Worm (Caenorhabditis elegans) whole organism, mixed stage, embryonic: Measurements from ENCODE around the gene F37C12.14.

ENCODE experiments used
- M03D4.4 ChIP-seq: sonication (generic microtip); optimal IDR thresholded peaks from 2 replicates; lab custom pipeline; 2017; ENCODE audit warnings: mild to moderate bottlenecking, missing genetic modification characterization, missing compliant biosample characterization
- bed-3 ChIP-seq: fragments of 200-800 bp; sonication (Bioruptor generic); optimal IDR thresholded peaks from 3 replicates; lab custom pipeline; 2018; ENCODE audit warnings: mild to moderate bottlenecking, missing genetic modification characterization, moderate library complexity, missing compliant biosample characterization
- blmp-1 ChIP-seq: fragments of 150-350 bp; optimal IDR thresholded peaks from 2 replicates; lab custom pipeline; 2014; ENCODE audit warnings: missing biosample characterization, missing genetic modification characterization
- ceh-39 ChIP-seq: fragments of 150-350 bp; optimal IDR thresholded peaks from 2 replicates; lab custom pipeline; 2014; ENCODE audit warnings: missing biosample characterization, missing genetic modification characterization
- ceh-43 ChIP-seq: fragments of 200-800 bp; sonication (Bioruptor generic); optimal IDR thresholded peaks from 2 replicates; lab custom pipeline; 2018; ENCODE audit warnings: mild to moderate bottlenecking, missing genetic modification characterization, moderate library complexity, missing compliant biosample characterization
- ceh-83 ChIP-seq: fragments of 200-800 bp; sonication (Bioruptor generic); optimal IDR thresholded peaks from 2 replicates; lab custom pipeline; 2018; ENCODE audit warnings: mild to moderate bottlenecking, missing genetic modification characterization, missing compliant biosample characterization
- ces-1 ChIP-seq: fragments of 150-350 bp; optimal IDR thresholded peaks from 2 replicates; lab custom pipeline; 2014; ENCODE audit warnings: missing biosample characterization, missing genetic modification reagents, missing genetic modification characterization
- cnd-1 ChIP-seq: fragments of 200-800 bp; sonication (Bioruptor generic); optimal IDR thresholded peaks from 2 replicates; lab custom pipeline; 2018; ENCODE audit warnings: mild to moderate bottlenecking, missing genetic modification characterization, missing compliant biosample characterization
- drap-1 ChIP-seq: fragments of 200-800 bp; sonication (Bioruptor generic); optimal IDR thresholded peaks from 3 replicates; lab custom pipeline; 2018; ENCODE audit warnings: mild to moderate bottlenecking, missing genetic modification characterization, missing compliant biosample characterization
- elt-1 ChIP-seq: sonication (generic microtip); optimal IDR thresholded peaks from 2 replicates; lab custom pipeline; 2017; ENCODE audit warnings: missing genetic modification characterization, mild to moderate bottlenecking, missing compliant biosample characterization, antibody characterized with exemption, moderate library complexity, borderline replicate concordance; ENCODE audit not compliant: insufficient read depth
- elt-3 ChIP-seq: fragments of 150-350 bp; optimal IDR thresholded peaks from 2 replicates; lab custom pipeline; 2014; ENCODE audit warnings: missing biosample characterization, missing genetic modification characterization
- flh-1 ChIP-seq: fragments of 200-800 bp; sonication (Bioruptor generic); optimal IDR thresholded peaks from 2 replicates; lab custom pipeline; 2018; ENCODE audit warnings: mild to moderate bottlenecking, missing genetic modification characterization, moderate library complexity, missing compliant biosample characterization
- ham-2 ChIP-seq: fragments of 200-800 bp; sonication (Bioruptor generic); optimal IDR thresholded peaks from 2 replicates; lab custom pipeline; 2018; ENCODE audit warnings: mild to moderate bottlenecking, missing genetic modification characterization, missing compliant biosample characterization
- hlh-1 ChIP-seq: fragments of 150-350 bp; optimal IDR thresholded peaks from 2 replicates; lab custom pipeline; 2014; ENCODE audit warnings: missing biosample characterization, missing genetic modification reagents, missing genetic modification characterization
- lin-13 ChIP-seq: fragments of 150-350 bp; optimal IDR thresholded peaks from 2 replicates; lab custom pipeline; 2014; ENCODE audit warnings: missing biosample characterization, missing genetic modification characterization
- lin-32 ChIP-seq: fragments of 200-800 bp; sonication (Bioruptor generic); optimal IDR thresholded peaks from 2 replicates; lab custom pipeline; 2018; ENCODE audit warnings: mild to moderate bottlenecking, missing genetic modification characterization, missing compliant biosample characterization
- lsy-2 ChIP-seq: fragments of 150-350 bp; optimal IDR thresholded peaks from 2 replicates; lab custom pipeline; 2014; ENCODE audit warnings: missing biosample characterization, missing genetic modification characterization
- mab-5 ChIP-seq: fragments of 150-350 bp; optimal IDR thresholded peaks from 2 replicates; lab custom pipeline; 2014; ENCODE audit warnings: missing biosample characterization, missing genetic modification characterization
- mep-1 ChIP-seq: fragments of 150-350 bp; optimal IDR thresholded peaks from 2 replicates; lab custom pipeline; 2017; ENCODE audit warnings: missing biosample characterization, missing genetic modification reagents, missing genetic modification characterization, inconsistent platforms
- mls-2 ChIP-seq: sonication (generic microtip); optimal IDR thresholded peaks from 2 replicates; lab custom pipeline; 2016; ENCODE audit warnings: mild to moderate bottlenecking, missing genetic modification characterization, moderate library complexity, missing compliant biosample characterization
- nhr-12 ChIP-seq: fragments of 150-350 bp; optimal IDR thresholded peaks from 2 replicates; lab custom pipeline; 2014; ENCODE audit warnings: missing biosample characterization, missing genetic modification characterization
- nhr-2 ChIP-seq: fragments of 150-350 bp; optimal IDR thresholded peaks from 2 replicates; lab custom pipeline; 2014; ENCODE audit warnings: missing biosample characterization, missing genetic modification characterization
- nhr-237 ChIP-seq: fragments of 150-350 bp; optimal IDR thresholded peaks from 2 replicates; lab custom pipeline; 2014; ENCODE audit warnings: missing biosample characterization, missing genetic modification characterization
- nhr-28 ChIP-seq: fragments of 150-350 bp; optimal IDR thresholded peaks from 2 replicates; lab custom pipeline; 2014; ENCODE audit warnings: missing biosample characterization, missing genetic modification characterization
- nhr-76 ChIP-seq: sonication (generic microtip); optimal IDR thresholded peaks from 2 replicates; lab custom pipeline; 2017; ENCODE audit warnings: missing biosample characterization, missing genetic modification characterization
- pha-4 ChIP-seq: fragments of 150-350 bp; optimal IDR thresholded peaks from 2 replicates; lab custom pipeline; 2018; ENCODE audit warnings: missing biosample characterization, missing genetic modification reagents, missing genetic modification characterization
- sem-2 ChIP-seq: fragments of 200-800 bp; sonication (Bioruptor generic); optimal IDR thresholded peaks from 2 replicates; lab custom pipeline; 2018; ENCODE audit warnings: mild to moderate bottlenecking, missing genetic modification characterization, missing compliant biosample characterization
- snpc-4 ChIP-seq: fragments of 150-350 bp; optimal IDR thresholded peaks from 2 replicates; lab custom pipeline; 2014; ENCODE audit warnings: missing biosample characterization, missing genetic modification characterization
- sptf-1 ChIP-seq: sonication (generic microtip); optimal IDR thresholded peaks from 2 replicates; lab custom pipeline; 2017; ENCODE audit warnings: mild to moderate bottlenecking, missing genetic modification characterization, moderate library complexity, missing compliant biosample characterization
- tbx-8 ChIP-seq: fragments of 200-800 bp; sonication (Bioruptor generic); optimal IDR thresholded peaks from 2 replicates; lab custom pipeline; 2018; ENCODE audit warnings: mild to moderate bottlenecking, missing genetic modification characterization, moderate library complexity, missing compliant biosample characterization
- unc-120 ChIP-seq: sonication (generic microtip); optimal IDR thresholded peaks from 2 replicates; lab custom pipeline; 2017; ENCODE audit warnings: missing genetic modification characterization, missing compliant biosample characterization; ENCODE audit not compliant: poor library complexity, severe bottlenecking
- unc-39 ChIP-seq: fragments of 150-350 bp; optimal IDR thresholded peaks from 2 replicates; lab custom pipeline; 2014; ENCODE audit warnings: missing biosample characterization, missing genetic modification characterization
- unc-62 ChIP-seq: fragments of 150-350 bp; optimal IDR thresholded peaks from 2 replicates; lab custom pipeline; 2014; ENCODE audit warnings: missing biosample characterization, missing genetic modification reagents, missing genetic modification characterization
- zip-8 ChIP-seq: fragments of 150-350 bp; optimal IDR thresholded peaks from 2 replicates; lab custom pipeline; 2014; ENCODE audit warnings: missing biosample characterization, missing genetic modification characterization
- ztf-11 ChIP-seq: fragments of 150-350 bp; optimal IDR thresholded peaks from 2 replicates; lab custom pipeline; 2014; ENCODE audit warnings: missing biosample characterization, missing genetic modification characterization

Gene F37C12.14

ce11 chrIII:7195325-7195724 lies 10.0 kb upstream of the F37C12.14 start, which contains the start of gene F37C12.18:
Gene F37C12.18, minus strand, starts transcription at chrIII:7195425.
- TF ChIP-seq ces-1 (GFP tag; lab: Kevin White, UChicago) (no peak), ztf-11 (tag; lab: Kevin White, UChicago) (no peak), lsy-2 (no peak), sptf-1 (no peak), elt-3 (no peak), blmp-1 (tag; lab: Kevin White, UChicago) (no peak), lin-13 (tag; lab: Kevin White, UChicago) (no peak), nhr-28 (tag; lab: Kevin White, UChicago) (no peak)

- TF ChIP-seq ceh-43 (no peak), tbx-8 (GFP tag; lab: Kevin White, UChicago) (no peak), hlh-1 (tag; lab: Kevin White, UChicago) (no peak)
- TF ChIP-seq, all 35 proteins: peak for 0
Measured at ce11 chrIII:7192942-7193665, 7.7 kb upstream of the F37C12.14 start, which contains the start of gene mec-14. Gene mec-14, minus strand, starts transcription at chrIII:7192992.

DNA sequence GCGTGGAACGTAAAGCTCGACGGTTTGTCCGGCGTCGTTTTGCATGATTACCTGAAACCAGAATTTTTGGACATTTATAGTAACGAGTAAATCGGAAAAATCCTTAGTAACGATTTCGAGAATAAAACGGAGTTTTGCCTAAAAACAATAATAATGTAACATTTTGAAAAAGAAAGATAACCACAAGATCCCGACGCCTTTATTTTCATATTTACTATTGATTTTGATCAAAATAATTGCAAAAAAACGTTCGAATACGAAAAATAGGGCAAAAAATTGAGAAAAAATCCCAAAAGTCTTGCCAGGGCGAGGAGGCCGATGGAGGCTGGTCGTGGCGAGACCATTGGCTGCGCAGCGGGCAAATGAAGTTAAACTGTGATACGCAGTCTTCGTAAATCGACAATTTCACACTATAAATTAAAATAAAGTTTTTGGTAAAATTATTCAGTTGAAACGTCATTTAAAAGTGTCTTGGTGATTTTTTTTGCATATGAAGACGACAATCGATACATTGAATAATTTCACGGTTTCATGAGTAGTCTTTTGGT lies 4.3 kb upstream of the F37C12.14 start, which contains the start of gene rps-21:
Gene rps-21, minus strand, starts transcription at position 51 of the 548 bp plus-strand sequence.
- TF ChIP-seq tbx-8 (GFP tag; lab: Kevin White, UChicago) (no peak), snpc-4 (no peak), unc-62 (peak; percentile 3), blmp-1 (tag; lab: Kevin White, UChicago) (no peak), sptf-1 (peak; percentile 26), mls-2 (no peak), lsy-2 (peak; percentile 82), nhr-12 (tag; lab: Kevin White, UChicago) (no peak), mab-5 (tag; lab: Kevin White, UChicago) (no peak), nhr-28 (tag; lab: Kevin White, UChicago) (no peak), mep-1 (tag; lab: Kevin White, UChicago) (peak; percentile 87), ham-2 (GFP tag; lab: Kevin White, UChicago) (no peak), sem-2 (GFP tag; lab: Kevin White, UChicago) (no peak), ztf-11 (tag; lab: Kevin White, UChicago) (no peak), drap-1 (GFP tag; lab: Kevin White, UChicago) (no peak), flh-1 (GFP tag; lab: Kevin White, UChicago) (no peak), elt-3 (no peak), pha-4 (peak; percentile 54), ceh-43 (no peak), nhr-2 (tag; lab: Kevin White, UChicago) (no peak), ceh-39 (tag; lab: Kevin White, UChicago) (peak; percentile 73), hlh-1 (tag; lab: Kevin White, UChicago) (no peak), unc-39 (tag; lab: Kevin White, UChicago) (no peak), nhr-76 (tag; lab: Kevin White, UChicago) (no peak), zip-8 (tag; lab: Kevin White, UChicago) (no peak), cnd-1 (no peak), lin-32 (GFP tag; lab: Kevin White, UChicago) (no peak), nhr-237 (tag; lab: Kevin White, UChicago) (peak; percentile 85), unc-120 (tag; lab: Kevin White, UChicago) (peak; percentile 6), ces-1 (GFP tag; lab: Kevin White, UChicago) (peak; percentile 92), elt-1 (tag; lab: Kevin White, UChicago) (no peak), bed-3 (GFP tag; lab: Kevin White, UChicago) (no peak), M03D4.4 (tag; lab: Kevin White, UChicago) (no peak), ceh-83 (GFP tag; lab: Kevin White, UChicago) (no peak), lin-13 (tag; lab: Kevin White, UChicago) (peak; percentile 16)
